Fruit fly (Drosophila melanogaster): Measurements from ENCODE around the gene CG18304.

DNA sequence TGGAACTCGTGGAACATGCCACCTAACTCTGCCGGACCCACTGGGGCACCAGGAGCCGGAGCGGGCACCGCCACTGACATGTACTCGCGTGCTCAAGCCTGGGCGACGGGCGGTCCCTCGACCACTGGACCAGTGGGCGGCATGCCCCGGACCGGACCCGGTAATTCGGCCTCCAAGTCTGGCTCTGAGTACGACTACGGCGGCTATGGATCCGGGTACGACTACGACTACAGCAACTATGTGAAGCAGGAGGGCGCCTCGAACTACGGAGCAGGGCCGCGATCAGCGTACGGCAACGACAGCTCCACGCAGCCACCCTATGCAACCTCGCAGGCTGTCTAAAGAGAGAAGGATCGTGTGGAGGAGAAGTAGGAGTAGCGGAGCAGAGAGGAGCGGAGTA is 17.5 kb downstream of the CG18304 start:
- no peak for TF ChIP-seq CG4617 (GFP tag; optimal IDR thresholded peaks at IDR 0.05; ENCODE audit: borderline replicate concordance)
- TF ChIP-seq CG10366 (GFP tag; IDR thresholded peaks at IDR 0.05) = no peak
- no peak for TF ChIP-seq sd (tag; optimal IDR thresholded peaks at IDR 0.05)
- TF ChIP-seq btn (GFP tag; optimal IDR thresholded peaks at IDR 0.05) = no peak
- no peak for TF ChIP-seq Taf1 (GFP tag; IDR thresholded peaks at IDR 0.05)
- TF ChIP-seq Stat92E (GFP tag; optimal IDR thresholded peaks at IDR 0.05) = no peak
- no peak for TF ChIP-seq chm (GFP tag; IDR thresholded peaks at IDR 0.05)
- TF ChIP-seq CG2120 (GFP tag; optimal IDR thresholded peaks at IDR 0.05) = no peak
- no peak for TF ChIP-seq lbe (GFP tag; optimal IDR thresholded peaks at IDR 0.05)
- no peak for TF ChIP-seq nerfin-1 (tag; optimal IDR thresholded peaks at IDR 0.05)
- TF ChIP-seq wor (GFP tag; IDR thresholded peaks at IDR 0.05) = no peak
- no peak for TF ChIP-seq sima (GFP tag; optimal IDR thresholded peaks at IDR 0.05)
- TF ChIP-seq CG17829 (tag; optimal IDR thresholded peaks at IDR 0.05) = no peak
- peak; percentile 80 for TF ChIP-seq Ets65A (GFP tag)
